Worm (Caenorhabditis elegans): ENCODE data around the gene lgc-38.

ce11 chrIII:6970744-6971143 lies 38.2 kb upstream of the lgc-38 start:
- TF ChIP-seq ztf-11 (tag; optimal IDR thresholded peaks at IDR 0.05), result no peak
- no peak for TF ChIP-seq saeg-2 (GFP tag; IDR thresholded peaks at IDR 0.05)

Measured in whole organism, L4 larva.